Worm (Caenorhabditis elegans) whole organism, midembryonic: ENCODE measurements around the gene W01C9.2.

Experiments used
- T22C8.4 ChIP-seq: fragments of 200-800 bp; sonication (Bioruptor generic); IDR thresholded peaks from 2 replicates; pipeline ENCODE4 v1.3.6; 2022; ENCODE audit warnings: missing genetic modification characterization, missing compliant biosample characterization
- cog-1 ChIP-seq: sonication (generic microtip); optimal IDR thresholded peaks from 2 replicates; lab custom pipeline; 2016; ENCODE audit warnings: missing genetic modification characterization, missing compliant biosample characterization
- flt-1 ChIP-seq: fragments of 200-800 bp; sonication (Bioruptor generic); IDR thresholded peaks from 2 replicates; pipeline ENCODE4 v1.3.6; 2022; ENCODE audit warnings: missing genetic modification characterization, missing compliant biosample characterization
- klf-2 ChIP-seq: fragments of 200-800 bp; sonication (Bioruptor generic); conservative IDR thresholded peaks from 2 replicates; pipeline ENCODE4 v1.3.6; 2022; ENCODE audit warnings: missing genetic modification reagents, missing genetic modification characterization, missing compliant biosample characterization
- med-1 ChIP-seq: sonication (generic microtip); optimal IDR thresholded peaks from 2 replicates; lab custom pipeline; 2017; ENCODE audit warnings: missing genetic modification characterization, mild to moderate bottlenecking, missing compliant biosample characterization, antibody characterized with exemption, missing genetic modification reagents; ENCODE audit not compliant: insufficient read depth
- tab-1 ChIP-seq: fragments of 200-800 bp; sonication (Bioruptor generic); IDR thresholded peaks from 2 replicates; pipeline ENCODE4 v1.3.6; 2022; ENCODE audit warnings: missing genetic modification characterization, missing compliant biosample characterization
- ztf-23 ChIP-seq: fragments of 200-800 bp; sonication (Bioruptor generic); IDR thresholded peaks from 2 replicates; pipeline ENCODE4 v1.3.6; 2022; ENCODE audit warnings: missing genetic modification reagents, missing genetic modification characterization, missing compliant biosample characterization
- ztf-29 ChIP-seq: fragments of 200-800 bp; sonication (Bioruptor generic); IDR thresholded peaks from 2 replicates; pipeline ENCODE4 v1.3.6; 2022; ENCODE audit warnings: missing genetic modification reagents, missing genetic modification characterization, missing compliant biosample characterization

ce11 chrII:8504074-8504724 is 32.0 kb upstream of the W01C9.2 start:
- no peak for TF ChIP-seq klf-2 (GFP tag; lab: Robert Waterston, UW)
- TF ChIP-seq ztf-23 (GFP tag; lab: Robert Waterston, UW), result no peak
- no peak for TF ChIP-seq flt-1 (GFP tag; lab: Robert Waterston, UW)
- TF ChIP-seq cog-1 (tag; lab: Kevin White, UChicago), result no peak
- TF ChIP-seq med-1 (GFP tag; lab: Kevin White, UChicago), result no peak
- no peak for TF ChIP-seq ztf-29 (GFP tag; lab: Robert Waterston, UW)
- no peak for TF ChIP-seq tab-1 (GFP tag; lab: Robert Waterston, UW)
- TF ChIP-seq T22C8.4 (GFP tag; lab: Robert Waterston, UW), result no peak
